Worm (Caenorhabditis elegans) whole organism, young adult: ENCODE measurements around the gene dhs-21.

Experiments
- T26A5.8 ChIP-seq: sonication (generic microtip); optimal IDR thresholded peaks from 2 replicates; lab custom pipeline; 2016; ENCODE audit warnings: missing genetic modification characterization, missing compliant biosample characterization
- die-1 ChIP-seq: sonication (generic microtip); optimal IDR thresholded peaks from 2 replicates; lab custom pipeline; 2016; ENCODE audit warnings: missing genotype, mild to moderate bottlenecking, missing genetic modification characterization, missing compliant biosample characterization
- hlh-12 ChIP-seq: sonication (generic microtip); optimal IDR thresholded peaks from 2 replicates; lab custom pipeline; 2016; ENCODE audit warnings: missing genetic modification characterization, missing compliant biosample characterization

DNA sequence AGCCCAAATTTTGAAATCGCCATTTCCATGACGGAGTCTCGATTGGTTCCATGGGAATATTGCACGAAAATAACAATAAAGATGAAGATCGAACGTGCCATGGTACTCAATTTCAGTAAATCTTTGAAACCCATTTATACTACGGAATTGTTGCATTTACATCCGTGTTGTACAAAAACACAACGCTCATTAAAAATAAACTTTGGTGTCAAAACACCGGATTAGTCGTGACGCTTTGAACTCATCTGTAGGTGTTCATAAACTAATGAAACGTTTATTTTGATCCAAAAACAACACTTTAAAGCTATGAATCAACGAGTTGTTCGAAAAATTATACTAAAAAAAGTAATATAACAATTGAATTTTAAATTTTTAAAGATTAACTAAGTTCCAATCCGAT lies 19.3 kb downstream of the dhs-21 start, which contains the start of gene R11D1.4:
- TF ChIP-seq die-1 (tag; lab: Kevin White, UChicago): no peak
- TF ChIP-seq T26A5.8 (tag; lab: Kevin White, UChicago): no peak
- no peak for TF ChIP-seq hlh-12 (tag; lab: Kevin White, UChicago)
